Fruit fly (Drosophila melanogaster) ovary, adult (tissue): ENCODE measurements around the gene CG43630.

Experiments used
- CG17801 ChIP-seq: fragments of 200-800 bp; optimal IDR thresholded peaks from 2 replicates; lab custom pipeline; 2019; ENCODE audit warnings: missing biosample characterization, mild to moderate bottlenecking, missing genetic modification characterization, moderate library complexity; ENCODE audit not compliant: partially characterized antibody

Gene CG43630

DNA sequence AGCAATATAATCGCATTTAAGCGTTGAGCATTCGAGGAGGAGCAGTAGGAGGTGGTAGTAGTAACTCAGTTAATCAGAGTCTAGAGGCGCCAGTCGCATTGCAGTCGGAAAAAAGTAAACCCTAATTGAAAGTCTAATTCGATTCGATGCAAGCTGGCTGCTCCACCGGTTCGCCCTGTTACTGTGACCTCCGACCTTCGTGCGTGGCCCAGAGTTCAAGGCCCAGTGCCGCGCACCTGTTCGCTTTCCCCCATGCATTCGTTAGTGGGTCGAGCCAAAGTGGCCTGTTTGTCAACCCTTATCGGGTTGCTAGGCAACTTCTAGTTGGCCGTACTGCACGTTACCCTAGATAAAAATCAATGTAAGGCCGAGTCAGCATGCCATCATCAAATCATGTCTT is 24.4 kb upstream of the CG43630 start:
- no peak for TF ChIP-seq CG17801

DNA sequence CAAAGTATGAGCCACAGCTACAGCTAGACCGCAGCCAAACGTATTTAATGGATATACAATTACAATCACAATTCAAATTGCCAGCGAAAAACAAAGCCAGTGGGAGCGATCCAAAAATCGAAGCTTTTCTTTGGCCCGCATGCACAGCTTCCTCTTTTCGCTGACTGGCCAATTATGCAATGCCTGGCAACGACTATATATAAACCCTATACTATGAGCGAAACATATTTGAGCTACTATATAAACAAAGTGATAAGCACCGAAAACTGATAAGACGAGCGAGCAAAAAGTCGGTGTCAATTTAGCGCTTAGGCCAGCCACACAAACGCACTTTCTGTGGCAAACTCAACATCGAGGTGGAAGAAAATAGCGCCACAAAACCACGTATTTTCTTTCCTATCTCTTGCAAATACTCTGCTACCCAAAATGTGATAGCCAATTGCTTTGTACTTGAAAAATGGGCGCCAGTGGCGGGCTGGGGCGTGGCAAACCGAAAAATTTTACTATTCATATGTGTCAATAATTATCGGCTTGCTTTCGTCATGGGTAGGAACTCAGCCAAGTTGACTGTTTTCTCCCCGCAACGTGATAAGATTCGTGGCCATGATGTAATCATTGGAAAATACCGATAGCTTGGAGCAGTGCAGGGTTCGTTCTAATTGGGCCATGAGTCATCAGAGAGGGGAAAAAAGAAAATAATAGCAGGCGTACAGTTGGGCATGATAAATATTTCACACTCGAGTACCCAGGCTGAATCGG is 23.7 kb upstream of the CG43630 start:
- TF ChIP-seq CG17801, result no peak

DNA sequence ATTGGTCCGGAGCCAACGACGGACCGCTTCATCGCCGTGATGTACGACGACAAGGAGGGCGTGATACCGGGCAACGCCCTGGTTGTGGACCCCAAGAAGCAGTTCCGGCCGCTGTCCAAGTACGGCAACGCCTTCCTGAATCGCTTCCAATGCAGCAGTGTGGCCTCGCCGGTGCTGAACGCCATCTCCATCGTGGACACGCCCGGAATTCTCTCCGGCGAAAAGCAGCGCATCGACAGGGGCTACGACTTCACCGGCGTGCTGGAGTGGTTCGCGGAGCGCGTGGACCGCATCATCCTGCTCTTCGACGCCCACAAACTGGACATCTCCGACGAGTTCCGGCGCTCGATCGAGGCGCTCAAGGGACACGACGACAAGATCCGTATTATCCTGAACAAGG is 22.3 kb upstream of the CG43630 start:
- TF ChIP-seq CG17801, result no peak

DNA sequence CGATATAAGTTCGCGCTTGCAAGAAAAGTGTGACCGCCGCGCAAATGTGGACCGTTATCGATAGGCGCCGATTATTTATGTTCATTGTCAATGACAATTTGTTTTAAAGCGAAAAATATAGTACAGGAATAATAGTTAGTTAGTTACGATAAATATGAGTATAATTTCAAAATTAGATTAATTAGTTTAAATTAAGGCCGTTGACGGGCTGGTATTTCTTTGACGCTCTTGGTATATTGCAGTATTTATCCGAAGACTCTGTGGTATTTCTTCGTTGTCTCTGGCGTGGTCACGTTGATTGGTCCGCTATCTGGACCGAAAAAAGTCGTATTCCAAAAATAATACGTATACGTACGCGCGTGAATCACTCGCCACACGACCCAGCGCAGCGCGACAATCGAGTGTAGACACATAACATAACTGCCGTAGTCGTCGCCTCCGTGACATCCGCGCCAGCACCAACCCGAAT is 21.5 kb upstream of the CG43630 start:
- TF ChIP-seq CG17801, result no peak

dm6 chr3R:12697022-12697421 is 21.0 kb upstream of the CG43630 start, which contains the start of gene Past1:
Gene Past1 (plus strand): TSS chr3R:12697322.
- TF ChIP-seq CG17801, result no peak

dm6 chr3R:12694742-12695141 is 18.7 kb upstream of the CG43630 start, which contains the start of the genes CG14391 and NijC:
Gene CG14391 (minus strand): TSS chr3R:12694842.
Gene NijC (plus strand): TSS chr3R:12695129.
- no peak for TF ChIP-seq CG17801

DNA sequence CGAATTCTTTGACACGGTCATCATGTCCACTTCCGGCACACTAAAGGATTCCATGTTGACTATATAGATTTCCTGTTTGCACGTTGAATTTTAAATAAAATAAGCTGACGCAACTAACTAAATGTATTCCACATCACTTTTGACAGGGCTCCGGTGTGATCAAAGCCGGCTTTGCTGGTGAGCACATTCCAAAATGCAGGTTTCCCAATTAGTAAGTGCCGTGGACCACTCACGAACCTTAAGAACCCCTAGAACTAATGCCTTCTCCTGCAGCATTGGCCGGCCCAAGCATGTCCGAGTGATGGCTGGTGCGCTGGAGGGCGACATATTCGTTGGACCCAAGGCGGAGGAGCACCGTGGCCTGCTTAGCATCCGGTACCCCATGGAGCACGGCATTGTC is 16.4 kb upstream of the CG43630 start, which contains the start of gene CG31347:
Gene CG31347, minus strand, starts transcription at position 101 of the 400 bp plus-strand sequence.
- no peak for TF ChIP-seq CG17801

DNA sequence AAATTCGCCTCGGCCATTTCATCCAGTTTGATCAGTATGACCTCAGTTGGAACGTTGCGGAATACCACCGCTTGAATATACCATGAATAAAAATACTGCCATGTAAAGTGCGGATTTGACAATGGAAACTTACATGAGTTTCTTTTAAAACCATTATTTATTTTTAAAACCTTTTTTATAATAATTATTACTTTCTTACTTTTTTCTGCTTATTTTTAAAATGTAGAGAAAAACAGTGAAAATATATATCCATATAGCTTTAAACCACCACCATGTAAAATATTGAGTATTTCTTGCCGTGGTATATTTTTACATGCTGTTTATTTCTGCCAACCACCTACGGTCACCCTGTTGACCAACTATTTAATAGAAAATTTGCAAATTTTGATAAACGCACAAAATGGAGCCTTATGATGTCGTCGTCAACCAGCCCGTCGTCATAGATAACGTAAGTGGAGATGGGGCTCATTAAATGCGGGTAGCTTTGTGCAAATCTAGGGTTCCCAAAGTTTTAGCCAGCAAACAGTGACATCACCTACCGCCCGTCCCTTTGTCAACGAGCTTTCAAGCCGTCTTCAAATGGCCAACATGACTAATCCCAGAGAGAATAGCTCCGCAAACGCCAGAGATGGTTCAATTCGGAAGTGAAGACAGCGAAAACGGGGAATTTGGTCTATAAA is 15.5 kb upstream of the CG43630 start, which contains the start of gene Arp1:
Gene Arp1, plus strand, starts transcription at position 322 of the 680 bp plus-strand sequence.
- TF ChIP-seq CG17801, result no peak

DNA sequence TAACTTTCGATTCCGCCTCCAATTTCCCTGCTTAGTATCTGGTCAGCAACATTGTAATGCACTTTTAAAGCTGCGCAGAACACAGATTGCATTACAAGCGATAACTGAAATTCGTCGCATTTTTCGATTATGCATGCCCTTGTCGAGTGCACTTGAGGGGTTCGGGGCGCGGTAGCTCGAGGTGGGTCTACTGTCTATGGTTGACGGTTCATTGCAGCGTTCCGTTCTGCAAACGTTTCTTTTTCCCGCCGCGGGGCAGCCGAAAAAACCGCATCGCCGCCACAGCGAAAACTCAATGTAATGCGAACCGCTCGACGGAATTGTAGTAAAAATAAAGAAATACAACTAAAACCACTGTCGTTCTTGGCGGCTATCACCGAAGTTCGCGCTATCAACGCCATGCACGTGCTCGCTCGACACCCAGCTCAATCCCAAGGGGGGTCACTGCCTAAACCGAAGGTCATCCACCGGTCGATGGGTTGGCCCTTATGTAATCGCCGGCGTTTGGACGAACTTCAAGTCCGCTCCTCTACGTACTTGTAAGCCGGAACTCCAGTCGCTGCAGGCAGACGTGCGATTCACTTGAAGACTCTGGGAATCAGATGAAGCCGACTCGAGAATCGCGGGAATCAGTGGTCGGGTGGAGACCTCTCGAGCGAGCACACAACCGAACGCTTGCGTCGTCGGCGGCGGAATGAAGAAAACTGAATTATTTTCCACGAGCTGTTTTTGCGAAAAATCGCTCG is 12.8 kb upstream of the CG43630 start, which contains the start of gene kar:
Gene kar, minus strand, starts transcription at position 696 of the 746 bp plus-strand sequence.
- TF ChIP-seq CG17801, result no peak

dm6 chr3R:12688116-12688515 is 12.1 kb upstream of the CG43630 start:
- TF ChIP-seq CG17801, result no peak

dm6 chr3R:12685290-12685689 is 9.2 kb upstream of the CG43630 start:
- no peak for TF ChIP-seq CG17801

DNA sequence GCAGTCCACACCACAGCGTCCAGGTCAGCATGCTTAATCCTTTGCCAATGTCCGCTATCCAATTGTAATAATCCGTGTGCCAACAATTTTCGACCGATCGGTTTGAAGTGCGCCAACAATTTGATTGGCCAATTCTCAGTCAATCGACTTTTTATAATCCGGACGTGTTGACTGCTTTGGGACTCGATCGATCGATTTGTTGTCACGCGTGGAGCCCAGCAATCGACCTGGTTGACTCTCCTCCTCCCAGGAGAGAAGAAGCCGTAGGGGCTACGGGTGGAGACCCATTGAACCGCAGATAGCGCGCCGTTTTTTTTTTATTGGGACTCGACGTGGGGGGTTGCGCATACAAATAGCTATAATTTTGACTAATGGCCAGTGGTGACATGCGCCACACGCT is 5.2 kb upstream of the CG43630 start, which contains the start of gene Cyp313a4:
Gene Cyp313a4, minus strand, starts transcription at position 101 of the 400 bp plus-strand sequence.
- TF ChIP-seq CG17801, result no peak

DNA sequence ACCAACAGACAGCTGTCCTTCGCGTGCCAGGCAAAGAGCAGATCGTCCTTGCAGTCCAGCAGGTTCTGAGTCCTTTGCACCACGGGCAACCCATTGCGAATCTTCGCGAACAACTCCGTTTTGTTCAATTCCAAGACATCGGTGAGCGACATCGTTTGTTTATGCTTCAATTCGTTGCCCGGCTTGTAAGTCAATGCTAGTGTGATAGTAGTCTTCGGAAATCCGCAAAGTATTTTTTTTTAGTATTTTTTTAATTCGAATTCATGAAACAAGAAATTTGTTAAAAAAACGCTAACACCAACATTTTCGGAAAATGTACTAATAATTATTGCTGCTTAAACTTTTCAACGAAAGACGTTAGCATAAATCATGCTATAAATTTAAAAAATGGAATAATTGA is 2.8 kb upstream of the CG43630 start, which contains the start of gene mbo:
Gene mbo, minus strand, starts transcription at position 203 of the 400 bp plus-strand sequence.
- no peak for TF ChIP-seq CG17801

dm6 chr3R:12674041-12674623 is 1.9 kb downstream of the CG43630 start, which contains the start of gene Gnmt:
Gene Gnmt (plus strand): TSS chr3R:12674608.
- TF ChIP-seq CG17801, result no peak

DNA sequence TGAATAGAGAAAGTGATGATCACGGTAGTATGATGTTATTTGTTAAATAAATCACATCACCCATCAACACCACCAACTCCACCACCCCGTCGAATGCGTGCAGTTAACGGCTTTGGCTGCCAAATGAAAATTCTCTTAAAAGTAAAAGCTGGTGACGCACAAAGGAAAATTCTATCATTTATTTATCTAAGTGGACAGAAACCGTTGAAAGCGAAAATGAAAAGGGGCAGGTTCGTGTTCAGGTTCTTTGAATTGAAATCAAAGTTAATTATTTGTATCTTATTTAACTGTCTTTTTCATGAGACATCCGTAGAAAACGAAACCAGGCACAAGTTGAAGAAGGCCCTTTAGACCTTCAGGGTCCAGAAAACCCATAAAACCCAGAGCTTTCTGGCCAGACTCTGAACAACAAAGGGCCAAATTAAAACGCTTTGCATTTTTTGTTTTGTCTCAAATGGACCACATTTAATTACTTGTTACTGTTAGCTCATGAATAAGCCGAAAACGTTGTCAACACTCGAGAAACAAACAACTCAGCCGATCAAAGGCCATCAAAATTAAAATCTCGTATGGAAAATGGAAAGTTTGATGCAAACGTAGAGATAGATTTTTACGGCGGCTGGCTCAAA is 9.7 kb downstream of the CG43630 start:
- TF ChIP-seq CG17801, result no peak

- TF ChIP-seq CG17801, result no peak
Measured at dm6 chr3R:12662531-12662930, 13.5 kb downstream of the CG43630 start, which contains the start of gene CG14395. Gene CG14395 (plus strand): TSS chr3R:12662831.
